Worm (Caenorhabditis elegans): ENCODE measurements around the gene T11B7.2.
A peak's percentile ranks its signal among the peaks of the same experiment; 100 is the strongest.

Gene T11B7.2

ce11 chrIV:8893746-8894145 is 49.4 kb upstream of the T11B7.2 start, which contains the start of gene rad-54.L2 (continued):
- TF ChIP-seq ceh-40 (GFP tag; IDR thresholded peaks at IDR 0.05) (no peak), attf-6 (GFP tag; IDR thresholded peaks at IDR 0.05) (no peak), ama-1 (optimal IDR thresholded peaks at IDR 0.05) (no peak), ama-1 (GFP tag; optimal IDR thresholded peaks at IDR 0.05) (no peak), nfya-1 (tag; optimal IDR thresholded peaks at IDR 0.05; ENCODE audit: borderline replicate concordance, insufficient read depth) (no peak), hsf-1 (GFP tag; IDR thresholded peaks at IDR 0.05) (peak; percentile 84)

ce11 chrIV:8892558-8892957 is 48.2 kb upstream of the T11B7.2 start, which contains the start of gene C27B7.2:
TSS of gene C27B7.2 (plus strand) at chrIV:8892858.
- TF ChIP-seq madf-6 (GFP tag; IDR thresholded peaks at IDR 0.05) (peak; percentile 29; the same call in 1 of the 2 replicates), Y95B8A.8 (GFP tag; IDR thresholded peaks at IDR 0.05) (0 out of 2 replicates have a peak, but pooled peaks have one; percentile 21), unc-130 (GFP tag; optimal IDR thresholded peaks at IDR 0.05) (no peak), lin-26 (GFP tag; IDR thresholded peaks at IDR 0.05) (0 out of 2 replicates have a peak, but pooled peaks have one; percentile 9), atf-7 (tag; optimal IDR thresholded peaks at IDR 0.05) (no peak)

ce11 chrIV:8891131-8891530 is 46.8 kb upstream of the T11B7.2 start, which contains the start of gene spr-2:
TSS of gene spr-2 (plus strand) at chrIV:8891462.
- 0 out of 2 replicates have a peak, but pooled peaks have one; percentile 47 for TF ChIP-seq Y95B8A.8 (GFP tag; IDR thresholded peaks at IDR 0.05)
- TF ChIP-seq B0336.3 (GFP tag; IDR thresholded peaks at IDR 0.05) = peak; percentile 49
- TF ChIP-seq attf-5 (GFP tag; optimal IDR thresholded peaks at IDR 0.05) = peak; percentile 84
- TF ChIP-seq nhr-80 (tag; optimal IDR thresholded peaks at IDR 0.05) = peak; percentile 52
- no peak for TF ChIP-seq ets-4 (GFP tag; optimal IDR thresholded peaks at IDR 0.05)
- peak; percentile 42 for TF ChIP-seq lsl-1 (GFP tag; optimal IDR thresholded peaks at IDR 0.05)
- TF ChIP-seq ztf-25 (GFP tag; IDR thresholded peaks at IDR 0.05) = no peak
- 0 out of 2 replicates have a peak, but pooled peaks have one; percentile 13 for TF ChIP-seq ekl-4 (GFP tag; IDR thresholded peaks at IDR 0.05)
- no peak for TF ChIP-seq F52B5.7 (tag; optimal IDR thresholded peaks at IDR 0.05)
- TF ChIP-seq somi-1 (GFP tag; optimal IDR thresholded peaks at IDR 0.05) = no peak
- TF ChIP-seq ccch-3 (GFP tag; optimal IDR thresholded peaks at IDR 0.05) = no peak
- TF ChIP-seq T26A5.8 (tag; optimal IDR thresholded peaks at IDR 0.05) = no peak
- peak; percentile 54; the same call in 1 of the 2 replicates for TF ChIP-seq nfyb-1 (GFP tag; IDR thresholded peaks at IDR 0.05)
- TF ChIP-seq dox-1 (GFP tag; IDR thresholded peaks at IDR 0.05) = peak; percentile 55
- peak; percentile 53; the same call in 1 of the 2 replicates for TF ChIP-seq mcd-1 (GFP tag; IDR thresholded peaks at IDR 0.05)
- no peak for TF ChIP-seq akir-1 (GFP tag; optimal IDR thresholded peaks at IDR 0.05)
- no peak for TF ChIP-seq lag-1 (GFP tag; IDR thresholded peaks at IDR 0.05)
- TF ChIP-seq lin-35 (GFP tag; optimal IDR thresholded peaks at IDR 0.05) = peak in 1 of 3 experiments; percentile 85
- TF ChIP-seq D2030.7 (GFP tag; IDR thresholded peaks at IDR 0.05) = peak; percentile 10; the same call in 1 of the 2 replicates
- peak; percentile 36; the same call in 1 of the 2 replicates for TF ChIP-seq madf-6 (GFP tag; IDR thresholded peaks at IDR 0.05)
- TF ChIP-seq aptf-3 (GFP tag; IDR thresholded peaks at IDR 0.05) = 0 out of 2 replicates have a peak, but pooled peaks have one; percentile 53
- peak; percentile 44 for TF ChIP-seq ZK185.1 (tag; optimal IDR thresholded peaks at IDR 0.05; ENCODE audit: poor library complexity, severe bottlenecking)
- peak; percentile 54 for TF ChIP-seq K12H6.12 (tag; optimal IDR thresholded peaks at IDR 0.05)
- no peak for TF ChIP-seq madf-3 (GFP tag; IDR thresholded peaks at IDR 0.05)
- TF ChIP-seq dpff-1 (tag; optimal IDR thresholded peaks at IDR 0.05) = peak; percentile 35
- TF ChIP-seq rcor-1 (GFP tag; IDR thresholded peaks at IDR 0.05) = peak; percentile 21; the same call in 1 of the 2 replicates
- TF ChIP-seq unc-130 (GFP tag; optimal IDR thresholded peaks at IDR 0.05) = no peak
- peak; percentile 31 for TF ChIP-seq mes-4 (tag; optimal IDR thresholded peaks at IDR 0.05)
- no peak for TF ChIP-seq nfya-1 (tag; optimal IDR thresholded peaks at IDR 0.05; ENCODE audit: borderline replicate concordance, insufficient read depth)
- no peak for TF ChIP-seq snpc-4 (GFP tag; optimal IDR thresholded peaks at IDR 0.05)
- peak; percentile 34 to 68 (median 43) for TF ChIP-seq snpc-4 (tag; optimal IDR thresholded peaks at IDR 0.05)
- peak; percentile 42 for TF ChIP-seq dpl-1 (GFP tag; optimal IDR thresholded peaks at IDR 0.05)
- peak; percentile 30 for TF ChIP-seq repo-1 (tag; optimal IDR thresholded peaks at IDR 0.05)
- TF ChIP-seq atf-7 (tag; optimal IDR thresholded peaks at IDR 0.05) = peak; percentile 14
- peak; percentile 55 for TF ChIP-seq lin-40 (tag; optimal IDR thresholded peaks at IDR 0.05)
- no peak for TF ChIP-seq ztf-22 (GFP tag; optimal IDR thresholded peaks at IDR 0.05)
- TF ChIP-seq xnd-1 (tag; optimal IDR thresholded peaks at IDR 0.05) = no peak
- TF ChIP-seq pbrm-1 (GFP tag; IDR thresholded peaks at IDR 0.05) = 0 out of 2 replicates have a peak, but pooled peaks have one; percentile 9
